Fruit fly (Drosophila melanogaster): Measurements from ENCODE around the gene CG31676.

CG31676 gene

dm6 chr2L:20880476-20880875 lies 39.9 kb downstream of the CG31676 start:
- no peak for TF ChIP-seq ci (GFP tag; IDR thresholded peaks at IDR 0.05)
- TF ChIP-seq Med (GFP tag) = peak; percentile 43
- TF ChIP-seq ro (GFP tag; IDR thresholded peaks at IDR 0.05) = no peak
- no peak for TF ChIP-seq CG11085 (GFP tag; IDR thresholded peaks at IDR 0.05)
- no peak for TF ChIP-seq ATbp (GFP tag; optimal IDR thresholded peaks at IDR 0.05)
- TF ChIP-seq Ets65A (GFP tag) = peak; percentile 71
- TF ChIP-seq Hand (GFP tag; optimal IDR thresholded peaks at IDR 0.05) = no peak
- no peak for TF ChIP-seq CG4424 (GFP tag; optimal IDR thresholded peaks at IDR 0.05)
- no peak for TF ChIP-seq wek (GFP tag; optimal IDR thresholded peaks at IDR 0.05)
- no peak for TF ChIP-seq Bgb (GFP tag; IDR thresholded peaks at IDR 0.05; ENCODE audit: partially characterized antibody)
- TF ChIP-seq CG15514 (GFP tag; optimal IDR thresholded peaks at IDR 0.05) = no peak
- TF ChIP-seq Meics (GFP tag; optimal IDR thresholded peaks at IDR 0.05) = no peak
- no peak for TF ChIP-seq Sry-β (GFP tag; optimal IDR thresholded peaks at IDR 0.05)
- no peak for TF ChIP-seq Dp (GFP tag; optimal IDR thresholded peaks at IDR 0.05)
- TF ChIP-seq zfh2 (GFP tag; optimal IDR thresholded peaks at IDR 0.05) = no peak
- TF ChIP-seq gsb-n (tag; optimal IDR thresholded peaks at IDR 0.05) = no peak
- TF ChIP-seq klu (GFP tag; IDR thresholded peaks at IDR 0.05) = no peak
- TF ChIP-seq pan (optimal IDR thresholded peaks at IDR 0.05) = no peak
- no peak for TF ChIP-seq pan (GFP tag; optimal IDR thresholded peaks at IDR 0.05 in 1 of 2, IDR thresholded peaks at IDR 0.05 in 1 of 2)
- TF ChIP-seq gcm2 (GFP tag; optimal IDR thresholded peaks at IDR 0.05) = no peak
- TF ChIP-seq D19B (GFP tag; optimal IDR thresholded peaks at IDR 0.05) = no peak
- TF ChIP-seq E2f2 (GFP tag; IDR thresholded peaks at IDR 0.05) = no peak
- no peak for TF ChIP-seq Spps (tag; optimal IDR thresholded peaks at IDR 0.05)
- TF ChIP-seq gem (tag; optimal IDR thresholded peaks at IDR 0.05) = peak; percentile 3
- no peak for TF ChIP-seq yki (optimal IDR thresholded peaks at IDR 0.05)
- TF ChIP-seq Xrp1 (GFP tag; IDR thresholded peaks at IDR 0.05) = no peak
- TF ChIP-seq exex (tag; optimal IDR thresholded peaks at IDR 0.05) = no peak
- TF ChIP-seq CG1647 (GFP tag; optimal IDR thresholded peaks at IDR 0.05) = no peak
- TF ChIP-seq wor (GFP tag; IDR thresholded peaks at IDR 0.05) = no peak
- peak; percentile 26 for TF ChIP-seq sens (GFP tag)
- TF ChIP-seq ind (GFP tag; optimal IDR thresholded peaks at IDR 0.05) = peak; percentile 10
- TF ChIP-seq dati (GFP tag; IDR thresholded peaks at IDR 0.05) = no peak
- TF ChIP-seq Neu2 (GFP tag; optimal IDR thresholded peaks at IDR 0.05; ENCODE audit: borderline replicate concordance) = no peak
- TF ChIP-seq disco-r (GFP tag; optimal IDR thresholded peaks at IDR 0.05) = no peak
- TF ChIP-seq Aef1 (GFP tag; IDR thresholded peaks at IDR 0.05) = no peak
- no peak for TF ChIP-seq CG17359 (tag; optimal IDR thresholded peaks at IDR 0.05)
- TF ChIP-seq tio (GFP tag; optimal IDR thresholded peaks at IDR 0.05) = peak; percentile 3
- no peak for TF ChIP-seq CG2120 (GFP tag; optimal IDR thresholded peaks at IDR 0.05)

- TF ChIP-seq CG7372 (GFP tag; IDR thresholded peaks at IDR 0.05) = no peak
- no peak for TF ChIP-seq CG14860 (GFP tag; IDR thresholded peaks at IDR 0.05; ENCODE audit: partially characterized antibody)
- peak; percentile 70 for TF ChIP-seq Fer3 (tag; optimal IDR thresholded peaks at IDR 0.05)
- peak; percentile 50 for TF ChIP-seq bcd (GFP tag; optimal IDR thresholded peaks at IDR 0.05)
- TF ChIP-seq CG16863 (GFP tag; optimal IDR thresholded peaks at IDR 0.05) = peak; percentile 17
- TF ChIP-seq CG17829 (tag; optimal IDR thresholded peaks at IDR 0.05) = no peak
- TF ChIP-seq CrebB (tag; optimal IDR thresholded peaks at IDR 0.05) = no peak
- no peak for TF ChIP-seq corto (GFP tag; optimal IDR thresholded peaks at IDR 0.05)
- TF ChIP-seq pan (optimal IDR thresholded peaks at IDR 0.05) = no peak
- peak in 1 of 2 experiments; percentile 47 for TF ChIP-seq pan (GFP tag; optimal IDR thresholded peaks at IDR 0.05 in 1 of 2, IDR thresholded peaks at IDR 0.05 in 1 of 2)
- no peak for TF ChIP-seq p53 (GFP tag; optimal IDR thresholded peaks at IDR 0.05)
- peak; percentile 27 for TF ChIP-seq phol (tag; optimal IDR thresholded peaks at IDR 0.05)
- peak; percentile 91 for TF ChIP-seq slbo (GFP tag; IDR thresholded peaks at IDR 0.05)
- no peak for TF ChIP-seq Vsx1 (GFP tag; optimal IDR thresholded peaks at IDR 0.05)
- TF ChIP-seq CG17328 (GFP tag; IDR thresholded peaks at IDR 0.05) = peak; percentile 48
- no peak for TF ChIP-seq ranshi (GFP tag; IDR thresholded peaks at IDR 0.05)
- peak; percentile 18 for TF ChIP-seq CG8388 (GFP tag; optimal IDR thresholded peaks at IDR 0.05)
Measured at dm6 chr2L:20881353-20882079, 41.0 kb downstream of the CG31676 start.

All from whole organism, embryonic.